Worm (Caenorhabditis elegans): Measurements from ENCODE around the gene gnrr-5.

gnrr-5 gene

DNA sequence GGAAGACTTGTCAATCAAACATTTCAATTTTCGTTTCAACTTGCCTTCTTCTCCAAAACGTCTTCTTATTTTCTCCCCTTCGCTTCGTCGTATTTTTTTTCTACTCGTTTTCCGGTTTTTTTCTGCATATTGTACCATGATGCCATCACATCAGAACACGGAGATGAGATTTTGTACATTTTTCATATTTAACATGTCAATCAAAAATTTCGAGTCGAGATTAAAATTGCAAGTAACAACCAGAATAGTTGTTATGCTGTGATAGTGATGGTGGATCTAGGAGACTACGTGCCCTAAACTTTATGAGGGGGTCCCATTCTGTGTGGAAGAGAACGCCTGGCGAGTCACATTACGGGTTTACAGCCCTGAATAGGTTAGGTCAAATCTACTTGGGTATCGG lies 35.4 kb upstream of the gnrr-5 start:
- no peak for TF ChIP-seq F26F4.8 (GFP tag; conservative IDR thresholded peaks at IDR 0.05)
- TF ChIP-seq unc-62 (GFP tag; optimal IDR thresholded peaks at IDR 0.05 in 1 of 2): peak in 1 of 2 experiments; percentile 93
- TF ChIP-seq unc-62 (tag; optimal IDR thresholded peaks at IDR 0.05): no peak
- no peak for TF ChIP-seq tag-97 (GFP tag; IDR thresholded peaks at IDR 0.05)

DNA sequence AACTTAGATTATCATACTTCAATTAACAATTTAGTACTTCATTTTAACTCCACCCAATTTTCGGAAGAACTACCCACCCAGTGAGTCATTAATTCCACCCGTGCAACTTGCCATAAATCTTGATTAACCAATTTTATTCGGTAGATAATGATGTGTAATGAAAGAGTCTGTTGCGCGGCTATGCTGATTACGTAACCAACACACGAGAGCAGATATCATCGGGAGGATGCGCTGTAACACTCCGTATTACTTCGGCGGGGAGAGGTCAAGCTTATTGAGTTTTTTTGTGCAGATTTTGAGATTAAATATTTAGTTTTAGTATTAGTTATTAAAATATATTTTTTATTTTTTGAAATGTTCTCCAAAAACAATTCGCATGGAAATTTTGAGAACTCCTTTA lies 34.5 kb upstream of the gnrr-5 start:
- TF ChIP-seq ZK337.2 (GFP tag; IDR thresholded peaks at IDR 0.05) (no peak), unc-62 (GFP tag; optimal IDR thresholded peaks at IDR 0.05 in 1 of 2) (peak in 1 of 2 experiments; percentile 84), unc-62 (tag; optimal IDR thresholded peaks at IDR 0.05) (no peak)

DNA sequence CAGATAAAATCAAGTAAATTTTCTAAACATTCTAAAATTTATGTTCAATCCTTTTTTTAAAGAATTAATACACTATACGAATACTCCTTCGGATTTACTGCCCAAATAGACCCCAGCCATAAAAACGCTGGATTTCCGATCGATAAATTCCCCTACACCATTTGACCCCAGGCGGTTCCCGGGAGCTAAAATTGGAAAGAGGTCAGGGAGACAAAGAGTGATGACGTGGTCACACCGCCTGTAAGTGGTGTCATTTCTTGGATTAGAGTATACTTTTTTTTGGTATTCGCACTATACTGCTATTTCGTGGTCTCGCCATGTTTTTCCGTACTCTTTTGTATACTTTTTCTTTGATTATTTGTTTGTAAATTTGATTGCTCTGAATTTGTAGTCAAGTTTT lies 33.4 kb upstream of the gnrr-5 start:
- TF ChIP-seq unc-62 (GFP tag; optimal IDR thresholded peaks at IDR 0.05 in 1 of 2) (peak in 1 of 2 experiments; percentile 61), unc-62 (tag; optimal IDR thresholded peaks at IDR 0.05) (no peak), zfp-2 (tag; optimal IDR thresholded peaks at IDR 0.05) (no peak)

DNA sequence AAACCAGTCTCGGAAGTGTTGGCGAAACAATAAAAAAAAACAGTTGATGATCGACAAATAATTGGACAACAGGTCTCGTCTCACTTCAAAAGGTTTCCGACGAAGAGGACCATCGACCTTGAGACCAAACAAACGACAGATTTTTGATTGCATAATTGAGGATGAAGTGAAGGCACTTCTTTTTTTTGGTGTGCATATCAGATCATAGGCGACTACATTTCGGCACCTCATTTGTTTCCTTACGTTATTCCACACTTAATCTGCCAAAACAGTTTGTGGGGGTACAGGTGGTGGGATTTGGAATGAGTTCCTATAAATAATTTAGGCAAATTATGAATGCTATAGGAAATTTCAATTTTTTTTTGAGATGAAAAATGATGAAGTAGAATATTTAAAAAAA lies 32.1 kb upstream of the gnrr-5 start:
- TF ChIP-seq zag-1 (tag; optimal IDR thresholded peaks at IDR 0.05) (no peak), lir-3 (tag; optimal IDR thresholded peaks at IDR 0.05) (no peak), aha-1 (tag) (peak; percentile 28), ama-1 (optimal IDR thresholded peaks at IDR 0.05) (peak; percentile 62), mxl-2 (GFP tag; conservative IDR thresholded peaks at IDR 0.05) (no peak), nhr-48 (tag; optimal IDR thresholded peaks at IDR 0.05) (no peak)

DNA sequence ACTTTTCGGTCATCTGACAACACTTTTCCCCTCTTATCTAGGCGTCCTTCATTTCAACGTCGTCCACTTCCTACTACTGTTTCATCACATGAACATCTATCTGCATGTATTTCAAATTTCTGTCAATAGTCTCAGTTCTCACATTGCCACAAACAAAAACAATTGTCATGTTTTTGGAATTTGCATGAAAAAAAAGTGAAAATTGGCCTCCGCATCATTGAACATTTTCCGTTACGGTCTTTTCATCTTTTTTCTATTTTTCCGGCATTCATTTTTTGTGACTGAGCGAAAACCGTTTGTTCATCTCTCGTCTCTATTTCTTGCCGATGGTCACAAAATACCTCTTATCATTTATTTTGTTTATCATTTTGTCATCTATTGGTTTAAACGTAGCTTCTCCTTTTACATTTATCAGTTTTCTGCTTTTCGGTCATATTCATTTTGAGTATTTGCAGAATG lies 28.5 kb upstream of the gnrr-5 start, which contains the start of gene exc-15:
Gene exc-15, plus strand, starts transcription at position 411 of the 459 bp plus-strand sequence.
- TF ChIP-seq zfp-3 (GFP tag; conservative IDR thresholded peaks at IDR 0.05) (no peak), nhr-28 (tag; optimal IDR thresholded peaks at IDR 0.05) (peak; percentile 76), lin-1 (GFP tag; IDR thresholded peaks at IDR 0.05) (no peak), R02D3.7 (tag; optimal IDR thresholded peaks at IDR 0.05) (no peak), mdl-1 (tag; optimal IDR thresholded peaks at IDR 0.05) (peak in 1 of 2 experiments; percentile 43), dve-1 (tag; optimal IDR thresholded peaks at IDR 0.05; ENCODE audit: insufficient read depth) (peak; percentile 68), mep-1 (tag; optimal IDR thresholded peaks at IDR 0.05) (peak; percentile 50), nhr-237 (tag; optimal IDR thresholded peaks at IDR 0.05) (peak; percentile 3), daf-19 (GFP tag; conservative IDR thresholded peaks at IDR 0.05) (0 out of 2 replicates have a peak, but pooled peaks have one; percentile 25), mxl-2 (GFP tag; conservative IDR thresholded peaks at IDR 0.05) (no peak), lsy-2 (tag; optimal IDR thresholded peaks at IDR 0.05) (peak in 1 of 2 experiments; percentile 19), F10B5.3 (tag; optimal IDR thresholded peaks at IDR 0.05) (no peak), pqm-1 (tag; optimal IDR thresholded peaks at IDR 0.05) (peak; percentile 80), aly-2 (tag; optimal IDR thresholded peaks at IDR 0.05) (no peak), hlh-11 (tag; optimal IDR thresholded peaks at IDR 0.05) (peak; percentile 86), ceh-32 (tag; optimal IDR thresholded peaks at IDR 0.05; ENCODE audit: poor library complexity) (no peak), T20F7.1 (GFP tag; optimal IDR thresholded peaks at IDR 0.05) (peak; percentile 54), lir-3 (tag; optimal IDR thresholded peaks at IDR 0.05) (no peak), daf-16 (GFP tag; optimal IDR thresholded peaks at IDR 0.05) (no peak), daf-16 (tag; optimal IDR thresholded peaks at IDR 0.05) (peak; percentile 75), mxl-3 (GFP tag; optimal IDR thresholded peaks at IDR 0.05) (peak; percentile 26), hif-1 (tag; optimal IDR thresholded peaks at IDR 0.05) (peak in 1 of 2 experiments; percentile 55), aha-1 (tag) (peak; percentile 51), mdt-29 (GFP tag; IDR thresholded peaks at IDR 0.05) (no peak), nhr-76 (tag; optimal IDR thresholded peaks at IDR 0.05) (no peak), dmd-6 (GFP tag; IDR thresholded peaks at IDR 0.05) (peak; percentile 68), madf-5 (GFP tag; IDR thresholded peaks at IDR 0.05) (no peak), unc-62 (GFP tag; optimal IDR thresholded peaks at IDR 0.05 in 1 of 2) (peak in 1 of 2 experiments; percentile 99), unc-62 (tag; optimal IDR thresholded peaks at IDR 0.05) (no peak), fkh-10 (GFP tag; optimal IDR thresholded peaks at IDR 0.05) (no peak), ztf-7 (tag; optimal IDR thresholded peaks at IDR 0.05) (peak; percentile 61), tra-1 (GFP tag; IDR thresholded peaks at IDR 0.05) (0 out of 2 replicates have a peak, but pooled peaks have one; percentile 55), Y105C5A.15 (GFP tag; IDR thresholded peaks at IDR 0.05) (no peak), hlh-30 (tag; optimal IDR thresholded peaks at IDR 0.05; ENCODE audit: insufficient read depth) (peak; percentile 66), tag-97 (GFP tag; IDR thresholded peaks at IDR 0.05) (no peak), nhr-102 (tag; optimal IDR thresholded peaks at IDR 0.05) (peak; percentile 36), ctbp-1 (GFP tag; IDR thresholded peaks at IDR 0.05) (no peak), zag-1 (tag; optimal IDR thresholded peaks at IDR 0.05) (no peak)
